Worm (Caenorhabditis elegans) whole organism, L4 larva: ENCODE measurements around the gene C06A8.8.

Experiments used
- D1046.2 ChIP-seq: fragments of 200-800 bp; sonication (Bioruptor generic); IDR thresholded peaks from 2 replicates; pipeline ENCODE4 v1.3.6; 2022; ENCODE audit warnings: missing genetic modification characterization, missing compliant biosample characterization
- F10B5.3 ChIP-seq: sonication (generic microtip); optimal IDR thresholded peaks from 2 replicates; lab custom pipeline; 2016; ENCODE audit warnings: mild to moderate bottlenecking, missing genetic modification characterization, missing compliant biosample characterization
- F26F4.8 ChIP-seq: fragments of 200-800 bp; sonication (Bioruptor generic); conservative IDR thresholded peaks from 2 replicates; pipeline ENCODE4 v1.3.6; 2022; ENCODE audit warnings: missing genetic modification characterization, missing compliant biosample characterization
- T20F7.1 ChIP-seq: fragments of 200-800 bp; sonication (Bioruptor generic); optimal IDR thresholded peaks from 2 replicates; lab custom pipeline; 2018; ENCODE audit warnings: mild to moderate bottlenecking, missing genetic modification characterization, missing compliant biosample characterization
- Y5F2A.4 ChIP-seq: fragments of 200-800 bp; sonication (Bioruptor generic); optimal IDR thresholded peaks from 2 replicates; lab custom pipeline; 2018; ENCODE audit warnings: mild to moderate bottlenecking, missing genetic modification characterization, missing compliant biosample characterization
- aha-1 ChIP-seq: fragments of 150-350 bp; peaks from one replicate; lab custom pipeline; 2014; ENCODE audit warnings: missing biosample characterization, missing genetic modification characterization
- attf-4 ChIP-seq: sonication (generic microtip); optimal IDR thresholded peaks from 3 replicates; lab custom pipeline; 2017; ENCODE audit warnings: missing biosample characterization, missing genetic modification characterization
- ceh-28 ChIP-seq: fragments of 150-350 bp; optimal IDR thresholded peaks from 2 replicates; lab custom pipeline; 2014; ENCODE audit warnings: missing biosample characterization, missing genetic modification reagents, missing genetic modification characterization
- ceh-32 ChIP-seq: sonication (generic microtip); optimal IDR thresholded peaks from 2 replicates; lab custom pipeline; 2016; ENCODE audit warnings: mild to moderate bottlenecking, missing genetic modification characterization, missing compliant biosample characterization; ENCODE audit not compliant: poor library complexity
- ceh-82 ChIP-seq: sonication (generic microtip); optimal IDR thresholded peaks from 2 replicates; lab custom pipeline; 2017; ENCODE audit warnings: missing biosample characterization, missing genetic modification characterization
- ces-1 ChIP-seq: fragments of 150-350 bp; sonication (generic microtip); optimal IDR thresholded peaks from 4 replicates; lab custom pipeline; 2014; ENCODE audit warnings: missing biosample characterization, missing genetic modification reagents, missing genetic modification characterization
- duxl-1 ChIP-seq: sonication (generic microtip); optimal IDR thresholded peaks from 2 replicates; lab custom pipeline; 2016; ENCODE audit warnings: mild to moderate bottlenecking, missing genetic modification characterization, moderate library complexity, missing compliant biosample characterization; ENCODE audit not compliant: poor library complexity
- dve-1 ChIP-seq: sonication (generic microtip); optimal IDR thresholded peaks from 2 replicates; lab custom pipeline; 2017; ENCODE audit warnings: antibody characterized with exemption, mild to moderate bottlenecking, missing genetic modification characterization, missing compliant biosample characterization; ENCODE audit not compliant: insufficient read depth
- egl-27 ChIP-seq: sonication (generic microtip); optimal IDR thresholded peaks from 3 replicates; lab custom pipeline; 2017; ENCODE audit warnings: missing biosample characterization, missing genetic modification reagents, missing genetic modification characterization
- fkh-10 ChIP-seq: fragments of 150-350 bp; optimal IDR thresholded peaks from 2 replicates; lab custom pipeline; 2014; ENCODE audit warnings: missing biosample characterization, missing genetic modification reagents, missing genetic modification characterization
- gei-8 ChIP-seq: fragments of 200-800 bp; sonication (Bioruptor generic); optimal IDR thresholded peaks from 2 replicates; lab custom pipeline; 2018; ENCODE audit warnings: mild to moderate bottlenecking, missing genetic modification characterization, missing compliant biosample characterization
- hlh-11 ChIP-seq: fragments of 200-800 bp; sonication (Bioruptor generic); optimal IDR thresholded peaks from 2 replicates; lab custom pipeline; 2018; ENCODE audit warnings: mild to moderate bottlenecking, missing genetic modification characterization, missing compliant biosample characterization
- hlh-30 ChIP-seq: sonication (generic microtip); optimal IDR thresholded peaks from 2 replicates; lab custom pipeline; 2017; ENCODE audit warnings: antibody characterized with exemption, mild to moderate bottlenecking, missing genetic modification characterization, missing compliant biosample characterization; ENCODE audit not compliant: insufficient read depth
- hmg-1.1 ChIP-seq: fragments of 200-800 bp; sonication (Bioruptor generic); IDR thresholded peaks from 2 replicates; pipeline ENCODE4 v1.3.6; 2022; ENCODE audit warnings: missing genetic modification reagents, missing genetic modification characterization, missing compliant biosample characterization
- jun-1 ChIP-seq: fragments of 150-350 bp; optimal IDR thresholded peaks from 2 replicates; lab custom pipeline; 2014; ENCODE audit warnings: missing biosample characterization, missing genetic modification reagents, missing genetic modification characterization
- lim-7 ChIP-seq: fragments of 200-800 bp; sonication (Bioruptor generic); IDR thresholded peaks from 2 replicates; pipeline ENCODE4 v1.3.6; 2022; ENCODE audit warnings: missing genetic modification characterization, missing compliant biosample characterization
- lin-29 ChIP-seq: fragments of 200-800 bp; sonication (Bioruptor generic); IDR thresholded peaks from 2 replicates; pipeline ENCODE4 v1.3.6; 2022; ENCODE audit warnings: missing genetic modification reagents, missing genetic modification characterization, missing compliant biosample characterization
- lir-3 ChIP-seq: sonication (generic microtip); optimal IDR thresholded peaks from 2 replicates; lab custom pipeline; 2016; ENCODE audit warnings: mild to moderate bottlenecking, missing genetic modification characterization, missing compliant biosample characterization
- lsy-2 ChIP-seq, 2 experiments: fragments of 150-350 bp in 1 of 2; sonication (generic microtip) in 1 of 2; optimal IDR thresholded peaks; 2 replicates each; lab custom pipeline; 2014 to 2017; ENCODE audit warnings: missing biosample characterization in 2 of 2, missing genetic modification characterization in 2 of 2
- mdt-29 ChIP-seq: fragments of 200-800 bp; sonication (Bioruptor generic); IDR thresholded peaks from 2 replicates; pipeline ENCODE4 v1.3.6; 2022; ENCODE audit warnings: missing genetic modification reagents, missing genetic modification characterization, missing compliant biosample characterization
- mep-1 ChIP-seq: fragments of 150-350 bp; sonication (generic microtip); optimal IDR thresholded peaks from 3 replicates; lab custom pipeline; 2014; ENCODE audit warnings: missing biosample characterization, missing genetic modification characterization
- mes-2 ChIP-seq: sonication (generic microtip); optimal IDR thresholded peaks from 2 replicates; lab custom pipeline; 2016; ENCODE audit warnings: missing genotype, mild to moderate bottlenecking, missing genetic modification characterization, missing compliant biosample characterization; ENCODE audit not compliant: poor library complexity, severe bottlenecking
- nhr-10 ChIP-seq: fragments of 150-350 bp; optimal IDR thresholded peaks from 2 replicates; lab custom pipeline; 2014; ENCODE audit warnings: missing biosample characterization, missing genetic modification characterization
- nhr-237 ChIP-seq: sonication (generic microtip); optimal IDR thresholded peaks from 2 replicates; lab custom pipeline; 2017; ENCODE audit warnings: missing biosample characterization, missing genetic modification characterization
- nhr-28 ChIP-seq: fragments of 150-350 bp; optimal IDR thresholded peaks from 2 replicates; lab custom pipeline; 2014; ENCODE audit warnings: missing biosample characterization, missing genetic modification characterization
- nhr-6 ChIP-seq: fragments of 150-350 bp; optimal IDR thresholded peaks from 2 replicates; lab custom pipeline; 2014; ENCODE audit warnings: missing biosample characterization, missing genetic modification characterization
- nhr-76 ChIP-seq: fragments of 150-350 bp; optimal IDR thresholded peaks from 2 replicates; lab custom pipeline; 2014; ENCODE audit warnings: missing biosample characterization, missing genetic modification characterization
- pha-4 ChIP-seq, 2 experiments: fragments of 150-350 bp in 1 of 2; fragments of 200-800 bp in 1 of 2; sonication (Bioruptor generic) in 1 of 2; IDR thresholded peaks in 1 of 2; optimal IDR thresholded peaks in 1 of 2; 2 replicates each; pipeline versions ENCODE4 v1.3.6 to Lab custom; 2014 to 2022; ENCODE audit warnings: missing genetic modification characterization in 2 of 2, missing genetic modification reagents in 2 of 2, missing biosample characterization in 1 of 2, missing compliant biosample characterization in 1 of 2
- rbr-2 ChIP-seq: sonication (generic microtip); optimal IDR thresholded peaks from 2 replicates; lab custom pipeline; 2016; ENCODE audit warnings: missing genotype, missing genetic modification characterization, missing compliant biosample characterization
- set-16 ChIP-seq: fragments of 200-800 bp; sonication (Bioruptor generic); IDR thresholded peaks from 2 replicates; pipeline ENCODE4 v1.3.6; 2022; ENCODE audit warnings: missing genetic modification reagents, missing genetic modification characterization, missing compliant biosample characterization
- spr-1 ChIP-seq: sonication (generic microtip); optimal IDR thresholded peaks from 2 replicates; lab custom pipeline; 2016; ENCODE audit warnings: mild to moderate bottlenecking, missing genetic modification characterization, missing compliant biosample characterization
- spr-3 ChIP-seq: fragments of 200-800 bp; sonication (Bioruptor generic); optimal IDR thresholded peaks from 2 replicates; lab custom pipeline; 2018; ENCODE audit warnings: mild to moderate bottlenecking, missing genetic modification characterization, missing compliant biosample characterization
- unc-39 ChIP-seq: sonication (generic microtip); optimal IDR thresholded peaks from 2 replicates; lab custom pipeline; 2017; ENCODE audit warnings: missing biosample characterization, missing genetic modification characterization
- unc-62 ChIP-seq, 3 experiments: fragments of 150-350 bp in 1 of 3; sonication (generic microtip); optimal IDR thresholded peaks in 2 of 3; peaks in 1 of 3; 1 replicate in 1 of 3; 2 replicates in 2 of 3; lab custom pipeline; 2014 to 2017; ENCODE audit warnings: missing biosample characterization in 3 of 3, missing genetic modification characterization in 3 of 3, missing genetic modification reagents in 3 of 3, missing genotype in 1 of 3
- vab-7 ChIP-seq: fragments of 200-800 bp; sonication (Bioruptor generic); IDR thresholded peaks from 2 replicates; pipeline ENCODE4 v1.3.6; 2022; ENCODE audit warnings: missing genetic modification reagents, missing genetic modification characterization, missing compliant biosample characterization
- zfp-2 ChIP-seq: sonication (generic microtip); optimal IDR thresholded peaks from 2 replicates; lab custom pipeline; 2016; ENCODE audit warnings: mild to moderate bottlenecking, missing genetic modification characterization, missing compliant biosample characterization
- zfp-3 ChIP-seq: fragments of 200-800 bp; sonication (Bioruptor generic); conservative IDR thresholded peaks from 2 replicates; pipeline ENCODE4 v1.3.6; 2022; ENCODE audit warnings: missing genetic modification reagents, missing genetic modification characterization, missing compliant biosample characterization
- ztf-11 ChIP-seq: fragments of 150-350 bp; optimal IDR thresholded peaks from 2 replicates; lab custom pipeline; 2014; ENCODE audit warnings: missing biosample characterization, missing genetic modification characterization

The C06A8.8 gene

ce11 chrII:7810869-7811543 lies 39.2 kb upstream of the C06A8.8 start, which contains the start of gene cki-1:
Gene cki-1, plus strand, starts transcription at chrII:7811240.
- TF ChIP-seq nhr-10 (tag; lab: Kevin White, UChicago) = no peak
- TF ChIP-seq fkh-10 = no peak
- TF ChIP-seq spr-1 (tag; lab: Kevin White, UChicago) = no peak
- no peak for TF ChIP-seq ceh-82 (tag; lab: Kevin White, UChicago)
- TF ChIP-seq ztf-11 (tag; lab: Kevin White, UChicago) = no peak
- 0 out of 2 replicates have a peak, but pooled peaks have one; percentile 7 for TF ChIP-seq set-16 (GFP tag; lab: Robert Waterston, UW)
- TF ChIP-seq mdt-29 (GFP tag; lab: Robert Waterston, UW) = no peak
- no peak for TF ChIP-seq rbr-2 (tag; lab: Kevin White, UChicago)
- no peak for TF ChIP-seq lim-7 (GFP tag; lab: Robert Waterston, UW)
- TF ChIP-seq unc-62 (GFP tag; optimal IDR thresholded peaks at IDR 0.05 in 1 of 2; lab: Kevin White, UChicago) = peak in 1 of 2 experiments; percentile 50
- no peak for TF ChIP-seq unc-62 (tag; optimal IDR thresholded peaks at IDR 0.05; lab: Kevin White, UChicago)
- TF ChIP-seq vab-7 = no peak

ce11 chrII:7810162-7810868 lies 38.5 kb upstream of the C06A8.8 start:
- TF ChIP-seq Y5F2A.4 = no peak
- peak; percentile 8 for TF ChIP-seq aha-1
- no peak for TF ChIP-seq ces-1 (GFP tag; lab: Kevin White, UChicago)
- no peak for TF ChIP-seq mep-1 (tag; lab: Kevin White, UChicago)
- no peak for TF ChIP-seq hlh-30
- TF ChIP-seq T20F7.1 (GFP tag; lab: Kevin White, UChicago) = no peak
- no peak for TF ChIP-seq D1046.2 (GFP tag; lab: Robert Waterston, UW)
- TF ChIP-seq unc-39 (tag; lab: Kevin White, UChicago) = no peak
- no peak for TF ChIP-seq ceh-32 (tag; lab: Kevin White, UChicago)
- TF ChIP-seq gei-8 (GFP tag; lab: Kevin White, UChicago) = no peak
- peak; percentile 16 for TF ChIP-seq dve-1 (tag; lab: Kevin White, UChicago)
- no peak for TF ChIP-seq pha-4 (GFP tag; IDR thresholded peaks at IDR 0.05; lab: Robert Waterston, UW)
- TF ChIP-seq pha-4 (tag; optimal IDR thresholded peaks at IDR 0.05; lab: Kevin White, UChicago) = peak; percentile 66
- peak in 1 of 2 experiments; percentile 37 for TF ChIP-seq unc-62 (GFP tag; optimal IDR thresholded peaks at IDR 0.05 in 1 of 2; lab: Kevin White, UChicago)
- TF ChIP-seq unc-62 (tag; optimal IDR thresholded peaks at IDR 0.05; lab: Kevin White, UChicago) = no peak
- no peak for TF ChIP-seq spr-3
- no peak for TF ChIP-seq ceh-28
- no peak for TF ChIP-seq jun-1
- TF ChIP-seq zfp-3 (GFP tag; lab: Robert Waterston, UW) = no peak
- TF ChIP-seq nhr-237 (tag; lab: Kevin White, UChicago) = no peak
- peak; percentile 20 for TF ChIP-seq mes-2 (tag; lab: Kevin White, UChicago)
- TF ChIP-seq hmg-1.1 (GFP tag; lab: Robert Waterston, UW) = no peak
- TF ChIP-seq lir-3 (tag; lab: Kevin White, UChicago) = no peak
- TF ChIP-seq egl-27 (tag; lab: Kevin White, UChicago) = no peak
- no peak for TF ChIP-seq zfp-2 (tag; lab: Kevin White, UChicago)
- no peak for TF ChIP-seq F10B5.3 (tag; lab: Kevin White, UChicago)
- peak; percentile 29 for TF ChIP-seq duxl-1 (tag; lab: Kevin White, UChicago)
- TF ChIP-seq F26F4.8 = no peak
- no peak for TF ChIP-seq rbr-2 (tag; lab: Kevin White, UChicago)
- no peak for TF ChIP-seq lin-29
- TF ChIP-seq nhr-76 = no peak
- peak; percentile 7 for TF ChIP-seq hlh-11 (tag; lab: Kevin White, UChicago)
- peak in 1 of 2 experiments; percentile 45 for TF ChIP-seq lsy-2 (tag; optimal IDR thresholded peaks at IDR 0.05; lab: Kevin White, UChicago)
- TF ChIP-seq attf-4 (tag; lab: Kevin White, UChicago) = peak; percentile 11
- no peak for TF ChIP-seq lim-7 (GFP tag; lab: Robert Waterston, UW)
- TF ChIP-seq nhr-28 = peak; percentile 19
- TF ChIP-seq nhr-6 (tag; lab: Kevin White, UChicago) = peak; percentile 70
